Fruit fly (Drosophila melanogaster) whole organism, adult: ENCODE results near the gene Set2.

ENCODE experiments used
- CG11617 ChIP-seq: fragments of 200-800 bp; sonication (Bioruptor generic); optimal IDR thresholded peaks from 2 replicates; lab custom pipeline; 2017; ENCODE audit warnings: mild to moderate bottlenecking, missing biosample characterization, missing genetic modification reagents, missing genetic modification characterization
- CG12768 ChIP-seq: fragments of 200-800 bp; sonication (Bioruptor generic); optimal IDR thresholded peaks from 2 replicates; lab custom pipeline; 2017; ENCODE audit warnings: missing biosample characterization, missing genetic modification characterization, mild to moderate bottlenecking, moderate library complexity, missing genetic modification reagents
- CG14711 ChIP-seq: fragments of 200-800 bp; sonication (Bioruptor generic); optimal IDR thresholded peaks from 2 replicates; lab custom pipeline; 2018; ENCODE audit warnings: missing biosample characterization, mild to moderate bottlenecking, missing genetic modification characterization, moderate library complexity
- CG1620 ChIP-seq: fragments of 200-800 bp; sonication (Bioruptor generic); optimal IDR thresholded peaks from 2 replicates; lab custom pipeline; 2016; ENCODE audit warnings: missing biosample characterization, missing genetic modification characterization
- CG33017 ChIP-seq: fragments of 200-800 bp; sonication (Bioruptor generic); optimal IDR thresholded peaks from 2 replicates; lab custom pipeline; 2018; ENCODE audit warnings: missing biosample characterization, mild to moderate bottlenecking, missing genetic modification characterization, moderate library complexity
- CG5204 ChIP-seq: fragments of 200-800 bp; sonication (Bioruptor generic); optimal IDR thresholded peaks from 2 replicates; lab custom pipeline; 2016; ENCODE audit warnings: missing biosample characterization, missing genetic modification characterization
- CG7045 ChIP-seq: fragments of 200-800 bp; sonication (Bioruptor generic); optimal IDR thresholded peaks from 2 replicates; lab custom pipeline; 2017; ENCODE audit warnings: missing biosample characterization, mild to moderate bottlenecking, missing genetic modification characterization
- CG7101 ChIP-seq: fragments of 200-800 bp; sonication (Bioruptor generic); optimal IDR thresholded peaks from 2 replicates; lab custom pipeline; 2018; ENCODE audit warnings: missing biosample characterization, mild to moderate bottlenecking, missing genetic modification characterization, moderate library complexity
- Clk ChIP-seq: fragments of 200-800 bp; sonication (Bioruptor generic); optimal IDR thresholded peaks from 2 replicates; lab custom pipeline; 2017; ENCODE audit warnings: missing biosample characterization, missing genetic modification characterization
- Crg-1 ChIP-seq: fragments of 200-800 bp; sonication (Bioruptor generic); optimal IDR thresholded peaks from 2 replicates; lab custom pipeline; 2016; ENCODE audit warnings: missing biosample characterization, missing genetic modification characterization
- Hr96 ChIP-seq: fragments of 200-800 bp; sonication (Bioruptor generic); optimal IDR thresholded peaks from 2 replicates; lab custom pipeline; 2016; ENCODE audit warnings: missing biosample characterization, missing genetic modification characterization
- Mnt ChIP-seq: fragments of 200-800 bp; sonication (Bioruptor generic); optimal IDR thresholded peaks from 2 replicates; lab custom pipeline; 2016; ENCODE audit warnings: missing biosample characterization, mild to moderate bottlenecking, missing genetic modification characterization
- bab1 ChIP-seq: fragments of 200-800 bp; sonication (Bioruptor generic); optimal IDR thresholded peaks from 3 replicates; lab custom pipeline; 2019; ENCODE audit warnings: missing biosample characterization, mild to moderate bottlenecking, missing genetic modification characterization, moderate library complexity
- cic ChIP-seq: fragments of 200-800 bp; sonication (Bioruptor generic); optimal IDR thresholded peaks from 2 replicates; lab custom pipeline; 2017; ENCODE audit warnings: missing biosample characterization, mild to moderate bottlenecking, missing genetic modification characterization, moderate library complexity
- cnc ChIP-seq, 2 experiments: fragments of >200 bp; optimal IDR thresholded peaks; 2 replicates each; lab custom pipeline; 2017
- kay ChIP-seq: fragments of 200-800 bp; sonication (Bioruptor generic); peaks from one replicate; lab custom pipeline; 2016; ENCODE audit warnings: missing biosample characterization, missing genetic modification characterization, borderline replicate concordance
- ovo ChIP-seq: fragments of 200-800 bp; sonication (Bioruptor generic); optimal IDR thresholded peaks from 2 replicates; lab custom pipeline; 2016; ENCODE audit warnings: missing biosample characterization, missing genetic modification characterization
- pad ChIP-seq: fragments of 200-800 bp; sonication (Bioruptor generic); optimal IDR thresholded peaks from 3 replicates; lab custom pipeline; 2017; ENCODE audit warnings: missing biosample characterization, missing genetic modification characterization, mild to moderate bottlenecking, moderate library complexity, missing genetic modification reagents
- tj ChIP-seq: fragments of 200-800 bp; sonication (Bioruptor generic); optimal IDR thresholded peaks from 3 replicates; lab custom pipeline; 2017; ENCODE audit warnings: missing biosample characterization, mild to moderate bottlenecking, missing genetic modification characterization, moderate library complexity
- toe ChIP-seq: fragments of 200-800 bp; sonication (Bioruptor generic); optimal IDR thresholded peaks from 2 replicates; lab custom pipeline; 2016; ENCODE audit warnings: missing biosample characterization, missing genetic modification characterization

Gene Set2

dm6 chrX:13390465-13391173, 22.4 kb upstream of the Set2 start:
- TF ChIP-seq CG12768 (GFP tag; lab: Kevin White, UChicago): peak; percentile 17
- peak; percentile 72 for TF ChIP-seq pad (GFP tag; lab: Kevin White, UChicago)
- peak; percentile 91 for TF ChIP-seq CG14711 (tag; lab: Kevin White, UChicago)
- TF ChIP-seq cnc (optimal IDR thresholded peaks at IDR 0.05; lab: Kevin White, UChicago): no peak
- no peak for TF ChIP-seq toe (GFP tag; lab: Kevin White, UChicago)
- peak; percentile 97 for TF ChIP-seq bab1
- TF ChIP-seq Clk (GFP tag; lab: Kevin White, UChicago): no peak
- TF ChIP-seq CG7045: peak; percentile 69
- peak; percentile 83 for TF ChIP-seq CG33017 (tag; lab: Kevin White, UChicago)
- TF ChIP-seq CG7101: peak; percentile 91
- TF ChIP-seq ovo (GFP tag; lab: Kevin White, UChicago): peak; percentile 34
- TF ChIP-seq CG1620 (GFP tag; lab: Kevin White, UChicago): no peak
- peak; percentile 72 for TF ChIP-seq CG11617 (GFP tag; lab: Kevin White, UChicago)
- peak; percentile 91 for TF ChIP-seq tj (GFP tag; lab: Kevin White, UChicago)

DNA sequence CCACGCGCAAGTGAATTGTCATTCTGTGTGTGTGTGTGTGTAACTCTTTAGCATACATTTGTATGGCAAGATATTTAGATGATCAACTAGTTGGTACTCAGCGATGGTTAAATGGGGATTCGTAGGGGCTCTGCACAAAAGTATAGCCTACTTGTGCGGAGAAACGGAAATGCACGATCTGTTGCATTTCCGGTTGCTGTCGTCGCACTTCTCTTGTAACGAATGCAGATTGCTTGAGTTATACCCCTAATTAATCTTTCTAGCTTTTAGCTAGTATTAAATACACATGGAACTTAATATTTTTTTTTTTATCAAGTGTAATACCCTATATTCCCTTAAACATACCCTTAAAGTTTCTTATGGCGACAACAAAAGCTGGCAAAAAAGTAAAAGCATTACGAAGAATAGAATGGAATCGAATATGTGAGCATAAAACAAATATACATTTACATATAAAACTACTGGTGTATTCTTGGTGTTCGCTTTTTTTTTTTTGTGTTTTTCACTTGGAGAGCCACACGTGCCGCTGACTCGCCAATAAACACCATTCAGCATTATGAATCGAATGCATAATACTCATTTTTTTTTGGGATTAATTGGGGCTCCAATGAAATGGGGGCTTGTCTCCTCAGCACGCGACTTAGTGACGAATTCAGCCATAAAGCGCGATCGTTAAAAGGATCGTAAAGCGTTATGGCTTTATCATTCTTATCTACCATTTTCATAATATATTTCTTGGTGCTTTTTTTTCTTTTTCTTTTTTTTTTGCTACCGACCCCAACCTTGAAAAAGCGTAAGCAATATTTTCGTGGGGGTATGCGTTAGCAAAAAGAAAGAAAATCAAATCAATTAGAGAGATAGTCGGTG, 21.6 kb upstream of the Set2 start:
- TF ChIP-seq CG11617 (GFP tag; lab: Kevin White, UChicago): no peak
- TF ChIP-seq Mnt (GFP tag; lab: Kevin White, UChicago): no peak
- peak; percentile 69 for TF ChIP-seq bab1
- no peak for TF ChIP-seq ovo (GFP tag; lab: Kevin White, UChicago)
- no peak for TF ChIP-seq toe (GFP tag; lab: Kevin White, UChicago)
- no peak for TF ChIP-seq Clk (GFP tag; lab: Kevin White, UChicago)
- TF ChIP-seq CG12768 (GFP tag; lab: Kevin White, UChicago): no peak
- TF ChIP-seq CG7101: peak; percentile 53
- no peak for TF ChIP-seq Hr96 (GFP tag; lab: Kevin White, UChicago)
- TF ChIP-seq CG7045: no peak
- TF ChIP-seq CG5204 (GFP tag; lab: Kevin White, UChicago): no peak
- TF ChIP-seq CG33017 (tag; lab: Kevin White, UChicago): no peak
- TF ChIP-seq kay: no peak
- peak; percentile 52 for TF ChIP-seq Crg-1 (GFP tag; lab: Kevin White, UChicago)
- peak; percentile 89 for TF ChIP-seq tj (GFP tag; lab: Kevin White, UChicago)
- TF ChIP-seq cnc (optimal IDR thresholded peaks at IDR 0.05; lab: Kevin White, UChicago): no peak
- TF ChIP-seq cic (GFP tag; lab: Kevin White, UChicago): no peak
- peak; percentile 42 for TF ChIP-seq pad (GFP tag; lab: Kevin White, UChicago)
- no peak for TF ChIP-seq CG1620 (GFP tag; lab: Kevin White, UChicago)
- TF ChIP-seq CG14711 (tag; lab: Kevin White, UChicago): peak; percentile 48

dm6 chrX:13392041-13392353, 21.0 kb upstream of the Set2 start:
- TF ChIP-seq tj (GFP tag; lab: Kevin White, UChicago) (no peak), toe (GFP tag; lab: Kevin White, UChicago) (no peak), bab1 (no peak), CG11617 (GFP tag; lab: Kevin White, UChicago) (no peak), CG7101 (no peak), Crg-1 (GFP tag; lab: Kevin White, UChicago) (no peak), CG14711 (tag; lab: Kevin White, UChicago) (no peak), CG7045 (no peak), Clk (GFP tag; lab: Kevin White, UChicago) (no peak), CG33017 (tag; lab: Kevin White, UChicago) (no peak), cic (GFP tag; lab: Kevin White, UChicago) (no peak)

dm6 chrX:13392764-13393163, 20.3 kb upstream of the Set2 start:
- TF ChIP-seq cnc (optimal IDR thresholded peaks at IDR 0.05; lab: Kevin White, UChicago) (peak; percentile 15 to 66), kay (no peak)

dm6 chrX:13394343-13394742, 18.7 kb upstream of the Set2 start:
- TF ChIP-seq cic (GFP tag; lab: Kevin White, UChicago): no peak
- no peak for TF ChIP-seq Clk (GFP tag; lab: Kevin White, UChicago)
- no peak for TF ChIP-seq kay
- TF ChIP-seq tj (GFP tag; lab: Kevin White, UChicago): no peak
- no peak for TF ChIP-seq Mnt (GFP tag; lab: Kevin White, UChicago)
- TF ChIP-seq toe (GFP tag; lab: Kevin White, UChicago): no peak
- no peak for TF ChIP-seq bab1
- no peak for TF ChIP-seq Hr96 (GFP tag; lab: Kevin White, UChicago)
- TF ChIP-seq ovo (GFP tag; lab: Kevin White, UChicago): no peak
- no peak for TF ChIP-seq CG1620 (GFP tag; lab: Kevin White, UChicago)
- TF ChIP-seq CG5204 (GFP tag; lab: Kevin White, UChicago): no peak
- TF ChIP-seq cnc (optimal IDR thresholded peaks at IDR 0.05; lab: Kevin White, UChicago): no peak
- no peak for TF ChIP-seq CG7101
- no peak for TF ChIP-seq CG33017 (tag; lab: Kevin White, UChicago)
- TF ChIP-seq CG11617 (GFP tag; lab: Kevin White, UChicago): no peak
- no peak for TF ChIP-seq CG12768 (GFP tag; lab: Kevin White, UChicago)
- no peak for TF ChIP-seq Crg-1 (GFP tag; lab: Kevin White, UChicago)
